Fruit fly (Drosophila melanogaster): ENCODE data around the gene bc10.

The bc10 gene

dm6 chr3L:5583295-5583707, 18.3 kb downstream of the bc10 start (continued):
- TF ChIP-seq CG6813 (GFP tag; optimal IDR thresholded peaks at IDR 0.05) (no peak), CG4730 (GFP tag; IDR thresholded peaks at IDR 0.05) (peak; percentile 85), sima (GFP tag; optimal IDR thresholded peaks at IDR 0.05) (peak; percentile 51), CG6175 (GFP tag; IDR thresholded peaks at IDR 0.05) (peak; percentile 82), dimm (GFP tag; IDR thresholded peaks at IDR 0.05) (peak; percentile 81), org-1 (GFP tag; optimal IDR thresholded peaks at IDR 0.05) (peak; percentile 38), mld (GFP tag; IDR thresholded peaks at IDR 0.05; ENCODE audit: partially characterized antibody) (no peak), CG10147 (GFP tag; optimal IDR thresholded peaks at IDR 0.05) (no peak), Tbp (GFP tag; optimal IDR thresholded peaks at IDR 0.05) (no peak), CG30431 (GFP tag; optimal IDR thresholded peaks at IDR 0.05) (peak; percentile 81), CG30403 (GFP tag; optimal IDR thresholded peaks at IDR 0.05) (peak; percentile 89), trh (GFP tag; optimal IDR thresholded peaks at IDR 0.05) (peak; percentile 51), Aef1 (GFP tag; IDR thresholded peaks at IDR 0.05) (peak; percentile 94), wek (GFP tag; optimal IDR thresholded peaks at IDR 0.05) (peak; percentile 0), lov (optimal IDR thresholded peaks at IDR 0.05) (no peak), lov (GFP tag; IDR thresholded peaks at IDR 0.05) (peak; percentile 70; the same call in 2 of the 3 replicates), lmd (GFP tag; IDR thresholded peaks at IDR 0.05) (peak; percentile 94), dysf (GFP tag; IDR thresholded peaks at IDR 0.05) (peak; percentile 90), crol (GFP tag; IDR thresholded peaks at IDR 0.05) (no peak), eyg (GFP tag; optimal IDR thresholded peaks at IDR 0.05) (peak; percentile 74), CG10565 (GFP tag; optimal IDR thresholded peaks at IDR 0.05) (peak; percentile 36), CG10431 (GFP tag; optimal IDR thresholded peaks at IDR 0.05) (no peak), Sox102F (GFP tag; optimal IDR thresholded peaks at IDR 0.05) (peak; percentile 84), Drgx (GFP tag; IDR thresholded peaks at IDR 0.05) (peak; percentile 80), CG3995 (GFP tag; optimal IDR thresholded peaks at IDR 0.05) (peak; percentile 70), CG12155 (GFP tag; optimal IDR thresholded peaks at IDR 0.05) (peak; percentile 100), ash1 (GFP tag; optimal IDR thresholded peaks at IDR 0.05) (peak; percentile 51), CG1233 (GFP tag; optimal IDR thresholded peaks at IDR 0.05) (peak; percentile 74), ab (GFP tag; optimal IDR thresholded peaks at IDR 0.05) (peak; percentile 84), CG2120 (GFP tag; optimal IDR thresholded peaks at IDR 0.05) (peak; percentile 94), HLH4C (GFP tag; IDR thresholded peaks at IDR 0.05; ENCODE audit: partially characterized antibody) (peak; percentile 74), Myb (GFP tag; optimal IDR thresholded peaks at IDR 0.05) (peak; percentile 99), CG17361 (GFP tag; IDR thresholded peaks at IDR 0.05) (no peak; the same call in 2 of the 3 replicates), CG17612 (GFP tag; IDR thresholded peaks at IDR 0.05) (peak; percentile 80), run (tag; optimal IDR thresholded peaks at IDR 0.05) (no peak), CG6272 (GFP tag; IDR thresholded peaks at IDR 0.05) (peak; percentile 94), CG15696 (tag; optimal IDR thresholded peaks at IDR 0.05) (peak; percentile 82), crc (GFP tag; optimal IDR thresholded peaks at IDR 0.05) (peak; percentile 70), CG7963 (GFP tag; IDR thresholded peaks at IDR 0.05; ENCODE audit: partially characterized antibody) (peak; percentile 24; the same call in 1 of the 3 replicates), hb (GFP tag; IDR thresholded peaks at IDR 0.05; ENCODE audit: partially characterized antibody) (peak; percentile 80), Optix (GFP tag; IDR thresholded peaks at IDR 0.05) (peak; percentile 68; the same call in 1 of the 3 replicates), Nf-YB (GFP tag; optimal IDR thresholded peaks at IDR 0.05) (peak; percentile 46), CG3281 (GFP tag; optimal IDR thresholded peaks at IDR 0.05) (no peak), pnt (GFP tag; optimal IDR thresholded peaks at IDR 0.05) (peak; percentile 89), Stat92E (GFP tag; optimal IDR thresholded peaks at IDR 0.05) (peak in 1 of 3 experiments; percentile 20), Dref (GFP tag; IDR thresholded peaks at IDR 0.05) (peak; percentile 80), luna (GFP tag; optimal IDR thresholded peaks at IDR 0.05) (peak; percentile 84), pzg (GFP tag; optimal IDR thresholded peaks at IDR 0.05) (peak; percentile 93), CG5953 (GFP tag; IDR thresholded peaks at IDR 0.05) (peak; percentile 85), sug (tag; optimal IDR thresholded peaks at IDR 0.05) (no peak), CG9215 (GFP tag; IDR thresholded peaks at IDR 0.05) (peak; percentile 90)
